Worm (Caenorhabditis elegans) whole organism, late embryonic: ENCODE results near the gene Y38F1A.8.

Experiments used
- dmd-4 ChIP-seq: sonication (generic microtip); optimal IDR thresholded peaks from 2 replicates; lab custom pipeline; 2016; ENCODE audit warnings: borderline replicate concordance, missing genetic modification characterization, missing compliant biosample characterization
- lin-11 ChIP-seq: fragments of 200-800 bp; sonication (Bioruptor generic); optimal IDR thresholded peaks from 2 replicates; lab custom pipeline; 2018; ENCODE audit warnings: mild to moderate bottlenecking, missing genetic modification characterization, missing compliant biosample characterization
- odd-2 ChIP-seq: sonication (generic microtip); optimal IDR thresholded peaks from 2 replicates; lab custom pipeline; 2017; ENCODE audit warnings: antibody characterized with exemption, mild to moderate bottlenecking, missing genetic modification characterization, missing compliant biosample characterization
- pqm-1 ChIP-seq: sonication (generic microtip); optimal IDR thresholded peaks from 2 replicates; lab custom pipeline; 2016; ENCODE audit warnings: missing genetic modification characterization, missing compliant biosample characterization
- sox-4 ChIP-seq: sonication (generic microtip); optimal IDR thresholded peaks from 2 replicates; lab custom pipeline; 2017; ENCODE audit warnings: mild to moderate bottlenecking, missing genetic modification characterization, inconsistent platforms, missing compliant biosample characterization
- unc-42 ChIP-seq: sonication (generic microtip); optimal IDR thresholded peaks from 2 replicates; lab custom pipeline; 2016; ENCODE audit warnings: missing genotype, missing genetic modification characterization, missing compliant biosample characterization

DNA sequence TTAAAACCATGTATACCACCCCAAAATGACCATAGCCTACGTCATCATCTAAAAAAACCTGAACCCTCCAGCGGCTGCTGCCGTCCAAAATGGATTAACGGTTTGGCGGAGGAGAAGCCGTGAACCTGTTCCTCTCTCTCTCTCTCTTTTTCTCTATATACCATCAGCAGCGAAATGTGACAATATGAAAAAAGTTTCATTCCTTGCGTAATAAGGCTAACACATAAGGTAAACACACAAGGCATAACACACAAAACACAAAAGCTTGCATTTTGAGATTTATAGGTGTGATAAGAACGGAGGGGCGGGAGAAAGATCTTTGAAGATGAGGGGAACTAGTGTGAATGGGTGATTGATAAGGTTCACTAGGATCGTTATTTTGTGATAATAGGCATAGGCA is 39.4 kb downstream of the Y38F1A.8 start:
- TF ChIP-seq dmd-4 (tag; lab: Kevin White, UChicago) (no peak), odd-2 (tag; lab: Kevin White, UChicago) (no peak), unc-42 (tag; lab: Kevin White, UChicago) (no peak), lin-11 (no peak), sox-4 (no peak), pqm-1 (no peak)
